Worm (Caenorhabditis elegans): ENCODE measurements around the gene hic-1.
"Not testable (repeated sequence)": the region's sequence is repeated elsewhere in the genome, so short reads cannot be mapped to it uniquely, and the experiment has no call there.

ce11 chrX:6601155-6601554, 2.5 kb upstream of the hic-1 start:
- TF ChIP-seq him-1 (tag; optimal IDR thresholded peaks at IDR 0.05); ceh-91 (GFP tag; IDR thresholded peaks at IDR 0.05); nfya-1 (tag; optimal IDR thresholded peaks at IDR 0.05; ENCODE audit: borderline replicate concordance, insufficient read depth); attf-6 (GFP tag; IDR thresholded peaks at IDR 0.05): not testable (repeated sequence)
